Fruit fly (Drosophila melanogaster) whole organism, adult: ENCODE measurements around the gene r2d2.

Experiments used
- CG11617 ChIP-seq: fragments of 200-800 bp; sonication (Bioruptor generic); optimal IDR thresholded peaks from 2 replicates; lab custom pipeline; 2017; ENCODE audit warnings: mild to moderate bottlenecking, missing biosample characterization, missing genetic modification reagents, missing genetic modification characterization
- CG12768 ChIP-seq: fragments of 200-800 bp; sonication (Bioruptor generic); optimal IDR thresholded peaks from 2 replicates; lab custom pipeline; 2017; ENCODE audit warnings: missing biosample characterization, missing genetic modification characterization, mild to moderate bottlenecking, moderate library complexity, missing genetic modification reagents
- CG14711 ChIP-seq: fragments of 200-800 bp; sonication (Bioruptor generic); optimal IDR thresholded peaks from 2 replicates; lab custom pipeline; 2018; ENCODE audit warnings: missing biosample characterization, mild to moderate bottlenecking, missing genetic modification characterization, moderate library complexity
- CG1620 ChIP-seq: fragments of 200-800 bp; sonication (Bioruptor generic); optimal IDR thresholded peaks from 2 replicates; lab custom pipeline; 2016; ENCODE audit warnings: missing biosample characterization, missing genetic modification characterization
- CG33017 ChIP-seq: fragments of 200-800 bp; sonication (Bioruptor generic); optimal IDR thresholded peaks from 2 replicates; lab custom pipeline; 2018; ENCODE audit warnings: missing biosample characterization, mild to moderate bottlenecking, missing genetic modification characterization, moderate library complexity
- CG5204 ChIP-seq: fragments of 200-800 bp; sonication (Bioruptor generic); optimal IDR thresholded peaks from 2 replicates; lab custom pipeline; 2016; ENCODE audit warnings: missing biosample characterization, missing genetic modification characterization
- CG7045 ChIP-seq: fragments of 200-800 bp; sonication (Bioruptor generic); optimal IDR thresholded peaks from 2 replicates; lab custom pipeline; 2017; ENCODE audit warnings: missing biosample characterization, mild to moderate bottlenecking, missing genetic modification characterization
- CG7101 ChIP-seq: fragments of 200-800 bp; sonication (Bioruptor generic); optimal IDR thresholded peaks from 2 replicates; lab custom pipeline; 2018; ENCODE audit warnings: missing biosample characterization, mild to moderate bottlenecking, missing genetic modification characterization, moderate library complexity
- Clk ChIP-seq: fragments of 200-800 bp; sonication (Bioruptor generic); optimal IDR thresholded peaks from 2 replicates; lab custom pipeline; 2017; ENCODE audit warnings: missing biosample characterization, missing genetic modification characterization
- Crg-1 ChIP-seq: fragments of 200-800 bp; sonication (Bioruptor generic); optimal IDR thresholded peaks from 2 replicates; lab custom pipeline; 2016; ENCODE audit warnings: missing biosample characterization, missing genetic modification characterization
- Hr96 ChIP-seq: fragments of 200-800 bp; sonication (Bioruptor generic); optimal IDR thresholded peaks from 2 replicates; lab custom pipeline; 2016; ENCODE audit warnings: missing biosample characterization, missing genetic modification characterization
- Mnt ChIP-seq: fragments of 200-800 bp; sonication (Bioruptor generic); optimal IDR thresholded peaks from 2 replicates; lab custom pipeline; 2016; ENCODE audit warnings: missing biosample characterization, mild to moderate bottlenecking, missing genetic modification characterization
- bab1 ChIP-seq: fragments of 200-800 bp; sonication (Bioruptor generic); optimal IDR thresholded peaks from 3 replicates; lab custom pipeline; 2019; ENCODE audit warnings: missing biosample characterization, mild to moderate bottlenecking, missing genetic modification characterization, moderate library complexity
- cic ChIP-seq: fragments of 200-800 bp; sonication (Bioruptor generic); optimal IDR thresholded peaks from 2 replicates; lab custom pipeline; 2017; ENCODE audit warnings: missing biosample characterization, mild to moderate bottlenecking, missing genetic modification characterization, moderate library complexity
- cnc ChIP-seq, 2 experiments: fragments of >200 bp; optimal IDR thresholded peaks; 2 replicates each; lab custom pipeline; 2017
- kay ChIP-seq: fragments of 200-800 bp; sonication (Bioruptor generic); peaks from one replicate; lab custom pipeline; 2016; ENCODE audit warnings: missing biosample characterization, missing genetic modification characterization, borderline replicate concordance
- ovo ChIP-seq: fragments of 200-800 bp; sonication (Bioruptor generic); optimal IDR thresholded peaks from 2 replicates; lab custom pipeline; 2016; ENCODE audit warnings: missing biosample characterization, missing genetic modification characterization
- pad ChIP-seq: fragments of 200-800 bp; sonication (Bioruptor generic); optimal IDR thresholded peaks from 3 replicates; lab custom pipeline; 2017; ENCODE audit warnings: missing biosample characterization, missing genetic modification characterization, mild to moderate bottlenecking, moderate library complexity, missing genetic modification reagents
- tj ChIP-seq: fragments of 200-800 bp; sonication (Bioruptor generic); optimal IDR thresholded peaks from 3 replicates; lab custom pipeline; 2017; ENCODE audit warnings: missing biosample characterization, mild to moderate bottlenecking, missing genetic modification characterization, moderate library complexity
- toe ChIP-seq: fragments of 200-800 bp; sonication (Bioruptor generic); optimal IDR thresholded peaks from 2 replicates; lab custom pipeline; 2016; ENCODE audit warnings: missing biosample characterization, missing genetic modification characterization

The r2d2 gene

DNA sequence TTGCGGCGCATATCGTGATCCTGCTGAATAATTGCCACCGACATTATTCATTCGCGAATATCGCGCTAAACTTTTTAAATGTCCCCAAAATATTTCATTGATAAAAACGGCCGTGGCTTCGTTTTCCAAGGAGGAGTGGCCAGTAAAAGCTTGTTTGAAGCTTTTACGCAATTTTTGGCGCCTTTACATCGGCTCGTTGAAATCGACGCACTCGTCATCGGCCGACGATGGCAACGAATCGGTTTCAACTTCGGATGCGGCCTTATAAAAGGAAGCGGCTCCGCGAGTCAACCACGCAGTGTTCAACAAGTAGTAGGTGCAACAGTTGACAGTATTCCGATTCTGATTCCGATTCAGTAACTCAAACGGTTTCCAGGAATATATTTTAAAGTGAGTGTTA is 32.6 kb upstream of the r2d2 start, which contains the start of gene CG7191:
Gene CG7191 (plus strand): TSS at position 301 of the 400 bp plus-strand sequence.
- no peak for TF ChIP-seq ovo (GFP tag; lab: Kevin White, UChicago)

DNA sequence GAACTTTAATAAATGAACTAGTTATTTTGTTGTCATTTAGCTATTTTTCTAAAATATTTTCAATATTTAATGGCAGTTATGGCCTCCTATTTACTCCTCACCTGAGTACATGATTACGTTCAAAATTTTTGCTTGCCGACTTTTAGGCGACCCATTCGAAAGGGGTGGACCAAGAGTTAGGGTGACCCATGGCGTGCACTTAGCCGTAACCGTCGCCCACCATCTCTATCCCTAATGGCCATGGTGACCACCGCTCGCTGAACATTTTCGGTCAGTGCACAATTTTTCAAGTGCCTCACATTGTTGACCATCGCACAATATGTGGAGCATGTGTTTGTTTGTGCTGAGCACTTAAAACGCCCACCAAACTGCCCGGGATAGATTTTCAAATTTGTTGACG is 28.1 kb upstream of the r2d2 start:
- TF ChIP-seq bab1 (GFP tag; lab: Kevin White, UChicago), result no peak
- no peak for TF ChIP-seq toe (GFP tag; lab: Kevin White, UChicago)
- no peak for TF ChIP-seq Crg-1 (GFP tag; lab: Kevin White, UChicago)
- TF ChIP-seq tj (GFP tag; lab: Kevin White, UChicago), result no peak
- TF ChIP-seq CG11617, result no peak
- TF ChIP-seq ovo (GFP tag; lab: Kevin White, UChicago), result no peak
- TF ChIP-seq kay (GFP tag; lab: Kevin White, UChicago), result no peak
- no peak for TF ChIP-seq CG1620 (GFP tag; lab: Kevin White, UChicago)
- no peak for TF ChIP-seq Clk (GFP tag; lab: Kevin White, UChicago)
- no peak for TF ChIP-seq Mnt (GFP tag; lab: Kevin White, UChicago)
- no peak for TF ChIP-seq pad
- no peak for TF ChIP-seq cnc (optimal IDR thresholded peaks at IDR 0.05; lab: Kevin White, UChicago)
- no peak for TF ChIP-seq CG33017 (tag; lab: Kevin White, UChicago)
- no peak for TF ChIP-seq cic (GFP tag; lab: Kevin White, UChicago)
- TF ChIP-seq CG5204, result no peak
- TF ChIP-seq CG7045 (GFP tag; lab: Kevin White, UChicago), result no peak

DNA sequence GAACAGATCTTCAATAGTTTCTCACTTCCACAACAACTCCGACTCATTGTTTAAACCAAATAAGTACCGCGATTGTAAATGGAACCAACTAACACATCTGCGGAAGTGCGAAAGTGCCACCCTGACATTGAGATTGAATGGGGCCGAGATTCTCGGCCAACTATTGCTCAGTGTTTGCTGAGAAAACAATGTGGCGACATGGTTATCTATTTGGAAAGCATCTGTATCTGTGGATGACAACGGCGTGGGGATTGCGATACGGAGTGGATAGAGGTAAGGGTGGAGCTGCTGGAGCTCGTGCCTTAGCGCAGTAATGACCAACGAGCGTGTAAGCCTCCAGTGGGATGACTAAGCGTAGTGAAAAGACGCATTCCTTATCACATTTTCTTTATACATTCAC is 24.7 kb upstream of the r2d2 start:
- TF ChIP-seq CG7101 (tag; lab: Kevin White, UChicago), result peak; percentile 0
- no peak for TF ChIP-seq Mnt (GFP tag; lab: Kevin White, UChicago)
- TF ChIP-seq CG11617, result no peak
- TF ChIP-seq CG12768 (GFP tag; lab: Kevin White, UChicago), result no peak
- TF ChIP-seq CG1620 (GFP tag; lab: Kevin White, UChicago), result no peak
- TF ChIP-seq toe (GFP tag; lab: Kevin White, UChicago), result no peak
- peak; percentile 53 for TF ChIP-seq CG7045 (GFP tag; lab: Kevin White, UChicago)
- peak; percentile 65 for TF ChIP-seq cic (GFP tag; lab: Kevin White, UChicago)

DNA sequence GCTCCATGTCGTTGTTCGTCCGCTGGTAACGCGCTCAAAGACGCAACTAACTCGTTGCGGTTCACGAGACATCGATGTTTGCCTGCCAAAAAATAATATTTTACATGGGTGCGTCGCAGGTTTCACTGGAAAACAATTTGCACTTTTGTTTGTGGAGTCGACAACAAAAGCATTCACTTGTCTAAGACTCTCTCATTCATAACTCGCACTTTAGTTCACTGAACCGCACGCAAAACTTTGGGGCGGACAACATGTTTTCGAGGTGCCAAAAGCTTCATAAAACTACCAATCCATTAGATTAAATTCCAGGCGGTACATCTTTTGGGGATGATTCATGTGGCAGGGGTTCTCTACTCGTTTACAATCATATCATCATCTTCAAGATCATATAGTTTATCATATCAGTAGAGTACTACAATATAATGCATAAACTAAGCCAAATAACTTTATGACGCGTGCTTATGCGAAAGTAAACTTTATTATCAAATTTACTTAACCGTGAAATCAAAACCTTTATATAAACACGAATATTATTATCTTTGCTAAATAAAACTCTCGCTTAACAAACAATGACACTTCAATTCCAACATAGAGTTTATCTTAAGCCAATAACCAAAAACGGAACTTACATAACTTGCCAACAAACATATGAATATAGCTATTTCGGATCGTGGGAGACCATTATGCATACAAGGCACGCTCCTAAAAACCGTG is 21.8 kb upstream of the r2d2 start, which contains the start of gene CG7179:
Gene CG7179 (minus strand): TSS at position 51 of the 714 bp plus-strand sequence.
- no peak for TF ChIP-seq Hr96 (GFP tag; lab: Kevin White, UChicago)
- TF ChIP-seq CG12768 (GFP tag; lab: Kevin White, UChicago), result no peak
- TF ChIP-seq tj (GFP tag; lab: Kevin White, UChicago), result no peak
- TF ChIP-seq CG1620 (GFP tag; lab: Kevin White, UChicago), result no peak
- TF ChIP-seq pad, result no peak
- no peak for TF ChIP-seq CG33017 (tag; lab: Kevin White, UChicago)
- TF ChIP-seq ovo (GFP tag; lab: Kevin White, UChicago), result no peak
- TF ChIP-seq CG7045 (GFP tag; lab: Kevin White, UChicago), result no peak
- no peak for TF ChIP-seq CG5204
- TF ChIP-seq CG14711 (tag; lab: Kevin White, UChicago), result no peak
- no peak for TF ChIP-seq toe (GFP tag; lab: Kevin White, UChicago)

DNA sequence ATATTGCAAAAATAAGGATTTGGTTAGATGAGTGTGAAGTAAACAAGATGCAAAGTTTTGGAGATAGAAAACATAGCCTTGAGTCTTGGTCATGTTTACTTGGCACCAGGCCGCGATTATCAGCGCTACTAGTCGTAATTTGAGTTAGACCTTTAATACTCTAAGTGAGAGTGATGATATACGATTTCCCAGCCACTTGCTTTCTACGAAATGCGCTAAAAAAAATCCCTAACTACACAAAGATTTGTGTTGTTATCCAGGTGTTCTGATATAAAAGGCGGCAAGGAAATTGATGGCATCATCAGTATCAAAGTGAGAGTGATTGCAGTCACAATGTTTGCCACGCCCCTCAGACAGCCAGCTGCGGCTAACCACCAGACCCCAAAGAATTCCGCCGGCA is 20.2 kb upstream of the r2d2 start, which contains the start of gene Uro:
Gene Uro (plus strand): TSS at position 301 of the 400 bp plus-strand sequence.
- TF ChIP-seq CG14711 (tag; lab: Kevin White, UChicago) (no peak), bab1 (GFP tag; lab: Kevin White, UChicago) (no peak), ovo (GFP tag; lab: Kevin White, UChicago) (no peak), Clk (GFP tag; lab: Kevin White, UChicago) (no peak), kay (GFP tag; lab: Kevin White, UChicago) (peak; percentile 41), cic (GFP tag; lab: Kevin White, UChicago) (peak; percentile 28), Hr96 (GFP tag; lab: Kevin White, UChicago) (no peak), CG7045 (GFP tag; lab: Kevin White, UChicago) (no peak)

DNA sequence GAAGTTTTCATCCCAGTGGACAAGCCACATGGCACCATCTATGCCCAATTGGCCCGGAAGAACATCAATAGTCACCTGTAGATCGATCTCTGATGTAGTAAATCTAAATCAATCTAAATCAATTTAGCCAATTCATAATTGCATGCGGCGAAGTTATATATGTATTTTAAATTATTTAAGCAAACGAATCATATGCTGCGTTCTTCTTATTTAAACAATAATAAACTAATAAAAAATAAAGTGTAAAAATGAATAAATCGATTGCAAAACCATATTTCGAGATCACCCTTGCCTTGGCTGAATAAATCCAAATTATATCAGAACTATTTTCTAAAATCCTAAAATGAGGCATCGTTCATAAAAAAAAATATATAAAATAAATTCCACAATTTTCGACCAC is 18.8 kb upstream of the r2d2 start, which contains the start of gene CG7164:
Gene CG7164 (plus strand): TSS at position 301 of the 400 bp plus-strand sequence.
- TF ChIP-seq CG7101 (tag; lab: Kevin White, UChicago) (no peak), toe (GFP tag; lab: Kevin White, UChicago) (no peak), CG14711 (tag; lab: Kevin White, UChicago) (no peak), cnc (optimal IDR thresholded peaks at IDR 0.05; lab: Kevin White, UChicago) (no peak), CG7045 (GFP tag; lab: Kevin White, UChicago) (no peak)
